Fruit fly (Drosophila melanogaster): ENCODE measurements around the gene HGTX.

Gene HGTX

dm6 chr3L:14555052-14555451 is 44.3 kb downstream of the HGTX start:
- TF ChIP-seq CG8478 (optimal IDR thresholded peaks at IDR 0.05) = no peak
- TF ChIP-seq CTCF (optimal IDR thresholded peaks at IDR 0.05) = no peak

DNA sequence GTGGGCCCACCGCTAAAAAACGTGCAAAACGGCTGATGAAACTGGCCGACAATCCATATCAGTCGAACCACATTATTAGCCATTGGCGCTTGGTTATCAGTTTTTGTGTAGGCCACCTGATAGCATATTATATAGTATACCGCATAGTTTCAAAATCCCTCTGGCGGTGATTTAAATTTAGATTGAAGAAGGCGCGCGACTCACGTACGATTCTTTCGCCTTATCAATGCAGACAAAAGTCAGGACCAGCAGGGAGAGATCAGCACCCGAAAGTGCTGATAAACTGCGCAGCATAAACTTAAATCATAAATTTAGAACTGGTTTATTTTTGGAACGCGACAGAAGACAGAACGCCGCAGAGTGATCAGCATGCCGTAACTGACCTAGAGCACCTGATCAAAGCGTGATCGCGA is 45.4 kb downstream of the HGTX start:
- TF ChIP-seq CTCF (optimal IDR thresholded peaks at IDR 0.05) (no peak), CG8478 (optimal IDR thresholded peaks at IDR 0.05) (no peak)

DNA sequence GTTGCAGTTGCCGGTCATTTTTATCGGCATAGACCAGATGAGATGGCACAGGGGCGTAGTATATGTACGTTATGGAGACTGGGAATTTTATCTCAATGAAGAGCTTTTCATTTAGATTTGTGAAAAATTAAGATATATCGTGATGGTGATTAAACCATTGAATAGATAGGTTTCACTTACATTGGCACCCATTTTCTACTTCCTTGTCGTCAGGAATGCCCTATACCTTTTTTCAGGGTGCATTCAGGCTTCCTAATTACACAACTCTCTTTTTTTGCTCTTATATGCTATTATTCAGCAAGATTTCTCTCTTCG is 46.5 kb downstream of the HGTX start:
- TF ChIP-seq CG8478 (optimal IDR thresholded peaks at IDR 0.05) (no peak), CTCF (optimal IDR thresholded peaks at IDR 0.05) (no peak)

DNA sequence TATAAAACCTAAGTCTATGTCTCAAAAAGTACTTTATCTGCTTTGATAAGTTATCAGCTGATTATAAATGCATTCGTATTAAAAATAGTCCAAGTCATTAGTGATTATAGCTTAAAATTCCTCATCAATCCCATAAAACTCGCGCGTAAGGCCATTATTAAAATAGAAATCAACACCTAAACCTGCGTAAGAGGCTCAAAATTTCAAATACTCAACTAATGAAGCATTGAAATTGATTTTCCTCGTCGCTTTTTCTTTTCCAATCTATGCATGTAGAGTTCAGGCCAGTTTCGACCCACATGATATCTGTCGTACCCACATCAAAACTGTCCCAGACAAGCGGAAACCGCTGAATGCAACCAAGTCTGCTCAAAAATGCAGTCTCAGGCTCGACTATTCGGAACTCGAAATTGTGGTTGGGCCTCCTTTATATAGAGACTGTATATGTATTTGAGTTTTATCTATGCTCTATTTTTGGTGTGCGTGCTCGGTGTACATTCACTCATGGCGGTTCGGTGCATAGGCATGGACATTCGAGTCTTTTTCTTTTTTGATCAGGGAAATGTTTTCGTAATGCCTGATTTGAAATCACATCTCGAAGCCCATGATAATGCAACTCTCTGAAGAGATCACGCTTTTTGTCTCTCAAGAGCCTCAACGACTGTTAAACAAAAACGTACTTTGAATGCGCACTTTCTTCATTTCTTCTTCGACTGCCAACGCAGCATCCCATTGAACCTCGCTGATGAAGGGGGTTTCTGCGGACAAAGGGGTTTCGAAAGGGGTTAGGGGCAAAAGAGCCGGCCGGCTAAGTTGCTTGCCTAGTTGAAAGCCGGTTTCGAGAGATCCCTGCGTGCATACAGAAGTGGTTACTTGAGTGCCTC is 47.1 kb downstream of the HGTX start:
- TF ChIP-seq CTCF (optimal IDR thresholded peaks at IDR 0.05) (no peak), CG8478 (optimal IDR thresholded peaks at IDR 0.05) (no peak)

DNA sequence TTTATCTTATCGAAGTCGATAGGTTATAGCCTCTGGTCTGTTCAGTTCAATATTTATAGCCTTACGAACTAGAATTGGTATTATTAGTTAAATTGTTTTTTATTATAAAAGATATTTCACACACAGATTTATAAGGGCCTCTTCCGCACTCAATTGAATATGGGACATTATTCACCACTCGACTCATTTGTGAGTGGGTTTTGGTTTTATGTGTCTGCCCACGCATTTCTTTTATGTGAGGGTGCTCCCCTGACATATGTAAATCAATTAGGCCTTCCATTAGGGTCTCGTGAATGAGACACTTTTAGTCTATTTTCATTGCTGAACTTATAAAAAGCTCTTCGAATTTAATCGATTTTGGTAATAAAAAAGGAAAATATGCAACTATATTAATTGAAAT is 47.7 kb downstream of the HGTX start:
- TF ChIP-seq CG8478 (optimal IDR thresholded peaks at IDR 0.05) = no peak
- TF ChIP-seq CTCF (optimal IDR thresholded peaks at IDR 0.05) = no peak

DNA sequence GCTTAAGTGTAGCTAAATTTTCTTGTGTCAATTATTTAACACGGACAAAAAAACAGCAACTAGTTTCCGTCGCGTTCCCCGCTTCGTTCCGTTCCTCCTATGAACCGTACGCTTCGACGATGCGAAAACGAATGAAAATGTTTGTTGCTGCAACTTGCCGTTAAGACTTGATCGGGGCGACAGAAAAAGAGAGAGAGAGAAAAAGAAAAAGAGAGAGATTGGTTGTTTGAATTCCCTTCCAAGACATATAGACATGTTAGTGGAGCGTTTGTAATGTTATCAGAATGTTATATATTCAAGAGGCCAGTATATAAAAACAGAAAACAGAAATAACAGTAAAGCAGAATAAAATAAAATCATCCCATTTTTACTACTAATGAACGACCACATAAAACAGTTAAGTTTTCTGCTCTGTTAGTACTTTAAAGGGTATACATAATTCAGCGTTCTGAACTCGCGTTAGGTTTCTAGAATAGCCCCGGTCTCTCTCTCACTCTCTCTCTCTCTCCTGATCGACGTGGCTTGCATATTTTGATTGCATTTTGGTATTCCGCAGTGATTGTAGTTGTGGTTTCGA is 48.4 kb downstream of the HGTX start, which contains the start of gene Gbs-70E:
TSS of gene Gbs-70E (minus strand) at position 137 of the 577 bp plus-strand sequence.
- TF ChIP-seq CTCF (optimal IDR thresholded peaks at IDR 0.05) = no peak
- no peak for TF ChIP-seq CG8478 (optimal IDR thresholded peaks at IDR 0.05)

dm6 chr3L:14549958-14550357 is 49.4 kb downstream of the HGTX start:
- no peak for TF ChIP-seq CG8478 (optimal IDR thresholded peaks at IDR 0.05)
- no peak for TF ChIP-seq CTCF (optimal IDR thresholded peaks at IDR 0.05)

dm6 chr3L:14549215-14549614 is 50.1 kb downstream of the HGTX start:
- TF ChIP-seq CTCF (optimal IDR thresholded peaks at IDR 0.05) (no peak), CG8478 (optimal IDR thresholded peaks at IDR 0.05) (no peak)

DNA sequence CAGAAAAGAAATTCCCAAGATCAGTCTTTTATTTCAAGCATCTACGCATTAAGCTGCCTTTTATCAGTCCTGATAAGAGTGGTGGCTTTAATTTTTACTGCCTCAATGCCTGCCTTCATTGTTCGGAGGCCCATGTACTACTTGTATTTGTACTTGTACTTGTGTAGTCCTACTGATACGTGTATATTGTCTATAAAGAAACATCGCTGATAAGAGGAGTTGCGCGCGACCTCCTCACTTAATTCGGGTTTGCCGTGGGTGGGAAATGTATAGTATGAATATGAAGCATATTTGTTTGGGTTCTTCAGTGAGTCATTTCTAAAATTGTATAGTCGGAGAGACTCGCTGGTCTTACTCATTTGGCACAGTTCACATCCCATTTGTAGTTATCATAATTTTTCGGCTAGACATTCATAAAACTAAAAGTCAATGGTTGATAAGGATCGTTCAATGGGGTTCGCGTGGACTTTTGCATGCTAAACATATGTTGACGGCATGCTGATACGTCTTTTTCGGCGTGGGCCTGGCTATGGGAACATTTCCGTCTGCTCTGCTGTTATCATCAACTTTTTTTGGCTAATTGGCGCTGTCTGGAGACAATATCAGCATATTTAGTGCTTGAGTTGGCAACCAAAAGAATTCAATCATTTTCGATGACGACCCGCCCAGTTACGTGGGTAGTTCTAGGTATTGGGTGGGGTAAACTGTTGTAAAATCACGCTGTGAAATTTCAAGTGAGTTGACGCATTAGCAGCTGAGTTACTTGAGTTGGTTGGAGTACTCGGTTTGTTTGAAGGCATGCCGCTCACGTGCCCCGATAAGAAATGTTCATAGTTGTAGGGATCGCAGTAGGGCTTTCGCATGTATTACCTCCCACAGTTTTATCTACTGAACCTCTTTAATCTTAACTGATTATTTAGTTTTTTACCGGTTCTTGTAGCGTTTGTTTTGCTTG is 51.3 kb downstream of the HGTX start:
- TF ChIP-seq CTCF (optimal IDR thresholded peaks at IDR 0.05) = no peak

- TF ChIP-seq CG8478 (optimal IDR thresholded peaks at IDR 0.05) = no peak
- no peak for TF ChIP-seq CTCF (optimal IDR thresholded peaks at IDR 0.05)
Observed at dm6 chr3L:14546918-14547533, 52.3 kb downstream of the HGTX start.

dm6 chr3L:14544987-14545943 is 54.1 kb downstream of the HGTX start:
- TF ChIP-seq CTCF (optimal IDR thresholded peaks at IDR 0.05) = no peak
- TF ChIP-seq CG8478 (optimal IDR thresholded peaks at IDR 0.05) = no peak

- TF ChIP-seq CTCF (optimal IDR thresholded peaks at IDR 0.05) = no peak
Observed at dm6 chr3L:14543971-14544655, 55.2 kb downstream of the HGTX start.

dm6 chr3L:14537435-14537991 is 61.8 kb downstream of the HGTX start, which contains the start of gene Mpcp2:
Mpcp2 (plus strand) TSS chr3L:14537651.
- TF ChIP-seq CTCF (optimal IDR thresholded peaks at IDR 0.05) = peak; percentile 81 to 83
- TF ChIP-seq CG8478 (optimal IDR thresholded peaks at IDR 0.05) = no peak
